Fruit fly (Drosophila melanogaster): ENCODE data around the gene Reph.

The Reph gene

DNA sequence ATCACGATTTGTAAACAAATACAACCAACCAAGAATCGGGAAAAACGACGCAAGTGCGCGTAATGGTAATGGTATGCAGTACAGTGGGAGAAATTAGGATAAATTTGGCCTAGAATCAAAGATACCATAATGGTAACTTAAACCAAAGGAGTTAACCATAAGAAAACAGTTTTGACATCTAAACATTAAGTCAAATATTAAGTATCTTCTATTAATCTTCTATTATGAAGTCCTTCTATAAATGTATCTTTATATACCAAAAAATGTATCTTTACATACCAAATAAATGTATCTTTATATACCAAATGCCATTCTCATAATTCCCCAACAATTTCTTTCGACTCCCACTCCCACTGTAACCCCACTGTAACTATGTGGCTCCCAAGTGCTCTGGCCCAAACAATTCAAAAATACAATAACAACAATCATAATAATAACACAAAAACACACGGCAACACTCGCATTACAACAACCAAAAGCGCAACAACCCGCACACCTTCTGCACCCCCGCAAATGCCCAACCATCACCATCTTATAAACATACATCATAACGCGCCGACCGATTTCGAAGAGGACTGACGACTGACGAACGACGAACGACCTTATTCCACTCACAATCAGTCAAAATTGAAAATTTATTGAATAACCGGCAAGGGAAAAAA is 52.3 kb downstream of the Reph start:
- TF ChIP-seq gl (tag; optimal IDR thresholded peaks at IDR 0.05) (no peak), CG8159 (tag; optimal IDR thresholded peaks at IDR 0.05) (peak; percentile 18), CG9948 (tag; optimal IDR thresholded peaks at IDR 0.05) (peak; percentile 1)

DNA sequence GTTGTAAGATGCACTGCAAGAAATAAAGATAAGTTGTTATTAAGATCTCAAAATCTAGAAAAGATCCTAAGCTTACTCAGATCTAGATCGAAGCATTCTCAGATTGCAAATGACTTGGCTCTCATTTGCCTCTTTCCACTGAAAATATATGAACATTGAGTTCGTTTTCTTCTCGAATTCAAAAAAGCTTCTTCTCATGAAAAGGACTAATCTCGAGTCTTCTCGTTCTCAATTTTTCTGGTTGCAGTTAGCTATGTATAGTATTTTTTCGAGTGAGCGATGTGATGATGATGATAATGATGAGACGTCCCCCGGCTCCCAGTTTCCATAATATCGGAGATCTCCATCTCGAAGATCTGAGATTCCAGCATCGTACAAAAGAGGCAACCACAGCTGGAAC is 53.0 kb downstream of the Reph start:
- TF ChIP-seq CG4496 (GFP tag; IDR thresholded peaks at IDR 0.05) (no peak), fd96Ca (GFP tag; IDR thresholded peaks at IDR 0.05) (no peak), CG14655 (GFP tag; optimal IDR thresholded peaks at IDR 0.05) (peak; percentile 27), EcR (GFP tag; optimal IDR thresholded peaks at IDR 0.05) (no peak), Snoo (tag; optimal IDR thresholded peaks at IDR 0.05) (peak; percentile 35), CG13204 (GFP tag; optimal IDR thresholded peaks at IDR 0.05) (no peak), Pif1B (GFP tag; optimal IDR thresholded peaks at IDR 0.05) (peak; percentile 22), CG8159 (tag; optimal IDR thresholded peaks at IDR 0.05) (peak; percentile 49), CG8301 (tag; optimal IDR thresholded peaks at IDR 0.05) (no peak), CG10348 (GFP tag; IDR thresholded peaks at IDR 0.05) (no peak), Ets98B (GFP tag; IDR thresholded peaks at IDR 0.05) (no peak), CG15710 (tag; optimal IDR thresholded peaks at IDR 0.05) (peak; percentile 37), gl (tag; optimal IDR thresholded peaks at IDR 0.05) (no peak), Pif1A (GFP tag; optimal IDR thresholded peaks at IDR 0.05) (peak; percentile 44), rn (GFP tag; IDR thresholded peaks at IDR 0.05) (no peak), CG34367 (tag; optimal IDR thresholded peaks at IDR 0.05) (peak; percentile 23), CG17806 (tag; optimal IDR thresholded peaks at IDR 0.05) (peak; percentile 32), CG32121 (GFP tag; IDR thresholded peaks at IDR 0.05) (no peak), D1 (tag; optimal IDR thresholded peaks at IDR 0.05) (no peak), CG9948 (tag; optimal IDR thresholded peaks at IDR 0.05) (peak; percentile 28)

DNA sequence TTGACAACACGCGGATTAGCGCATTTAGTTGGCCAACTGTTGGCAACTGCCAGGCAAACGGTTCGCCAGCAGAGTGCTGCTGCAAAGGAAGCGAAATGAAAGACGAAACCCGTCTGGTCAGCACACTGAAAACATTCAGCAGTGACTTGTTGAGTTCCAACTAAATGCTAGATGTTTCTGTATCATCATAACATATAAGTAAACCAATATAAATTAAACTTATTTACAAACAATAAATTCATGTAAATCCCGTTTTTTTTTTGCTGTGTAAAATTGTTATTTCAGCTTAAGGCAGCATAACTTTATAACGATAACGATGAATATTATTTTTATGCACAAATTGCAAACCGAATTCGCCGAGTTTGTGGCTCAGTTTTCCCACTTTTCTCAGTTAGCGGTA is 54.8 kb downstream of the Reph start:
- TF ChIP-seq CG4496 (GFP tag; IDR thresholded peaks at IDR 0.05): 0 out of 3 replicates have a peak, but pooled peaks have one; percentile 58
- peak; percentile 37; the same call in 1 of the 2 replicates for TF ChIP-seq CG12605 (GFP tag; IDR thresholded peaks at IDR 0.05)
- peak; percentile 38 for TF ChIP-seq CG15710 (tag; optimal IDR thresholded peaks at IDR 0.05)
- peak; percentile 41 for TF ChIP-seq Pif1B (GFP tag; optimal IDR thresholded peaks at IDR 0.05)
- TF ChIP-seq Ets98B (GFP tag; IDR thresholded peaks at IDR 0.05): peak; percentile 74
- peak; percentile 29 for TF ChIP-seq CG34367 (tag; optimal IDR thresholded peaks at IDR 0.05)
- no peak for TF ChIP-seq CG14655 (GFP tag; optimal IDR thresholded peaks at IDR 0.05)
- TF ChIP-seq CG9948 (tag; optimal IDR thresholded peaks at IDR 0.05): peak; percentile 52
- no peak for TF ChIP-seq gl (tag; optimal IDR thresholded peaks at IDR 0.05)
- no peak for TF ChIP-seq rn (GFP tag; IDR thresholded peaks at IDR 0.05)
- TF ChIP-seq CG10348 (GFP tag; IDR thresholded peaks at IDR 0.05): no peak
- no peak for TF ChIP-seq D1 (tag; optimal IDR thresholded peaks at IDR 0.05)
- TF ChIP-seq CG32121 (GFP tag; IDR thresholded peaks at IDR 0.05): peak; percentile 63
- TF ChIP-seq CG8301 (tag; optimal IDR thresholded peaks at IDR 0.05): peak; percentile 69
- no peak for TF ChIP-seq EcR (GFP tag; optimal IDR thresholded peaks at IDR 0.05)
- TF ChIP-seq Snoo (tag; optimal IDR thresholded peaks at IDR 0.05): peak; percentile 27
- TF ChIP-seq fd96Ca (GFP tag; IDR thresholded peaks at IDR 0.05): peak; percentile 47; the same call in 1 of the 3 replicates
- peak; percentile 42 for TF ChIP-seq CG8159 (tag; optimal IDR thresholded peaks at IDR 0.05)
- peak; percentile 46 for TF ChIP-seq Pif1A (GFP tag; optimal IDR thresholded peaks at IDR 0.05)
- TF ChIP-seq CG13204 (GFP tag; optimal IDR thresholded peaks at IDR 0.05): no peak
- peak; percentile 28 for TF ChIP-seq CG17806 (tag; optimal IDR thresholded peaks at IDR 0.05)
